Fruit fly (Drosophila melanogaster) whole organism, embryonic: ENCODE results near the gene CG34298.
A peak's percentile ranks its signal among the peaks of the same experiment; 100 is the strongest.

Experiments
- Antp ChIP-seq: fragments of 200-800 bp; sonication (Bioruptor generic); optimal IDR thresholded peaks from 3 replicates; lab custom pipeline; 2016; ENCODE audit warnings: missing biosample characterization, missing genetic modification characterization
- B-H2 ChIP-seq: fragments of 200-800 bp; sonication (Bioruptor generic); optimal IDR thresholded peaks from 2 replicates; lab custom pipeline; 2018; ENCODE audit warnings: missing biosample characterization, mild to moderate bottlenecking, missing genetic modification characterization
- BtbVII ChIP-seq: fragments of 200-800 bp; sonication (Bioruptor generic); optimal IDR thresholded peaks from 3 replicates; lab custom pipeline; 2017; ENCODE audit warnings: missing biosample characterization, mild to moderate bottlenecking, missing genetic modification characterization
- CG10979 ChIP-seq: fragments of 200-800 bp; sonication (Bioruptor generic); optimal IDR thresholded peaks from 2 replicates; lab custom pipeline; 2018; ENCODE audit warnings: missing biosample characterization, mild to moderate bottlenecking, missing genetic modification characterization, moderate library complexity
- CG11560 ChIP-seq: fragments of 200-800 bp; sonication (Bioruptor generic); IDR thresholded peaks from 3 replicates; pipeline ENCODE4 v1.3.6; 2022; ENCODE audit warnings: missing biosample characterization, missing genetic modification characterization
- CG12744 ChIP-seq: fragments of 200-800 bp; sonication (Bioruptor generic); optimal IDR thresholded peaks from 2 replicates; lab custom pipeline; 2016; ENCODE audit warnings: missing biosample characterization, missing genetic modification characterization
- CG12942 ChIP-seq: fragments of 200-800 bp; sonication (Bioruptor generic); optimal IDR thresholded peaks from 3 replicates; lab custom pipeline; 2016; ENCODE audit warnings: missing biosample characterization, missing genetic modification characterization
- CG13775 ChIP-seq: fragments of 200-800 bp; sonication (Bioruptor generic); optimal IDR thresholded peaks from 3 replicates; lab custom pipeline; 2017; ENCODE audit warnings: missing biosample characterization, mild to moderate bottlenecking, missing genetic modification characterization
- CG14441 ChIP-seq: fragments of 200-800 bp; sonication (Bioruptor generic); IDR thresholded peaks from 2 replicates; pipeline ENCODE4 v1.3.6; 2022; ENCODE audit warnings: missing biosample characterization, missing genetic modification characterization
- CG15073 ChIP-seq: fragments of 200-800 bp; sonication (Bioruptor generic); optimal IDR thresholded peaks from 2 replicates; lab custom pipeline; 2016; ENCODE audit warnings: missing biosample characterization, missing genetic modification characterization
- CG17186 ChIP-seq: fragments of 200-800 bp; sonication (Bioruptor generic); optimal IDR thresholded peaks from 3 replicates; lab custom pipeline; 2017; ENCODE audit warnings: missing biosample characterization, missing genetic modification reagents, missing genetic modification characterization
- CG17385 ChIP-seq: fragments of 200-800 bp; sonication (Bioruptor generic); optimal IDR thresholded peaks from 3 replicates; lab custom pipeline; 2018; ENCODE audit warnings: missing biosample characterization, mild to moderate bottlenecking, missing genetic modification characterization
- CG17829 ChIP-seq: fragments of 200-800 bp; optimal IDR thresholded peaks from 2 replicates; lab custom pipeline; 2019; ENCODE audit warnings: missing biosample characterization, mild to moderate bottlenecking, missing genetic modification characterization, moderate library complexity
- CG1792 ChIP-seq: fragments of 200-800 bp; sonication (Bioruptor generic); optimal IDR thresholded peaks from 2 replicates; lab custom pipeline; 2016; ENCODE audit warnings: missing biosample characterization, missing genetic modification characterization
- CG30403 ChIP-seq: fragments of 200-800 bp; sonication (Bioruptor generic); optimal IDR thresholded peaks from 3 replicates; lab custom pipeline; 2016; ENCODE audit warnings: missing biosample characterization, missing genetic modification characterization
- CG3281 ChIP-seq: fragments of 200-800 bp; sonication (Bioruptor generic); optimal IDR thresholded peaks from 3 replicates; lab custom pipeline; 2017; ENCODE audit warnings: missing biosample characterization, mild to moderate bottlenecking, missing genetic modification characterization
- CG33213 ChIP-seq: fragments of 200-800 bp; sonication (Bioruptor generic); optimal IDR thresholded peaks from 3 replicates; lab custom pipeline; 2016; ENCODE audit warnings: missing biosample characterization, missing genetic modification characterization
- CG34422 ChIP-seq: fragments of 200-800 bp; sonication (Bioruptor generic); IDR thresholded peaks from 3 replicates; pipeline ENCODE4 v1.3.6; 2022; ENCODE audit warnings: missing biosample characterization, missing genetic modification characterization
- CG42726 ChIP-seq: fragments of 200-800 bp; sonication (Bioruptor generic); IDR thresholded peaks from 2 replicates; pipeline ENCODE4 v1.3.6; 2022; ENCODE audit warnings: missing biosample characterization, missing genetic modification characterization; ENCODE audit not compliant: partially characterized antibody
- CG4617 ChIP-seq: fragments of 200-800 bp; sonication (Bioruptor generic); optimal IDR thresholded peaks from 3 replicates; lab custom pipeline; 2016; ENCODE audit warnings: missing biosample characterization, missing genetic modification characterization, borderline replicate concordance
- CG7271 ChIP-seq: fragments of 200-800 bp; sonication (Bioruptor generic); optimal IDR thresholded peaks from 2 replicates; lab custom pipeline; 2018; ENCODE audit warnings: missing biosample characterization, mild to moderate bottlenecking, missing genetic modification characterization, moderate library complexity
- CG7556 ChIP-seq: fragments of 200-800 bp; sonication (Bioruptor generic); optimal IDR thresholded peaks from 2 replicates; lab custom pipeline; 2017; ENCODE audit warnings: missing biosample characterization, mild to moderate bottlenecking, missing genetic modification characterization
- CG9215 ChIP-seq: fragments of 200-800 bp; sonication (Bioruptor generic); IDR thresholded peaks from 2 replicates; pipeline ENCODE4 v1.3.6; 2022; ENCODE audit warnings: missing biosample characterization, missing genetic modification characterization
- Dbx ChIP-seq: fragments of 200-800 bp; sonication (Bioruptor generic); IDR thresholded peaks from 3 replicates; pipeline ENCODE4 v1.3.6; 2022; ENCODE audit warnings: missing biosample characterization, missing genetic modification characterization
- Doc3 ChIP-seq: fragments of 200-800 bp; sonication (Bioruptor generic); IDR thresholded peaks from 3 replicates; pipeline ENCODE4 v1.3.6; 2022; ENCODE audit warnings: missing biosample characterization, missing genetic modification characterization; ENCODE audit not compliant: partially characterized antibody
- HHEX ChIP-seq: fragments of 200-800 bp; sonication (Bioruptor generic); optimal IDR thresholded peaks from 3 replicates; lab custom pipeline; 2017; ENCODE audit warnings: missing biosample characterization, mild to moderate bottlenecking, missing genetic modification characterization, missing genetic modification reagents
- Mrtf ChIP-seq: fragments of 200-800 bp; sonication (Bioruptor generic); IDR thresholded peaks from 3 replicates; pipeline ENCODE4 v1.3.6; 2022; ENCODE audit warnings: missing biosample characterization, missing genetic modification characterization
- Pdp1 ChIP-seq, 2 experiments: fragments of 200-800 bp; sonication (Bioruptor generic); optimal IDR thresholded peaks; 3 replicates each; lab custom pipeline; 2016; ENCODE audit warnings: missing biosample characterization in 2 of 2, missing genetic modification characterization in 2 of 2, mild to moderate bottlenecking in 1 of 2, moderate library complexity in 1 of 2
- Poxn ChIP-seq: fragments of 200-800 bp; sonication (Bioruptor generic); IDR thresholded peaks from 2 replicates; pipeline ENCODE4 v1.3.6; 2022; ENCODE audit warnings: missing biosample characterization, missing genetic modification characterization
- Sry-β ChIP-seq: fragments of 200-800 bp; sonication (Bioruptor generic); optimal IDR thresholded peaks from 2 replicates; lab custom pipeline; 2018; ENCODE audit warnings: missing biosample characterization, mild to moderate bottlenecking, missing genetic modification characterization, moderate library complexity
- Taf1 ChIP-seq: fragments of 200-800 bp; sonication (Bioruptor generic); IDR thresholded peaks from 2 replicates; pipeline ENCODE4 v1.3.6; 2022; ENCODE audit warnings: missing biosample characterization, missing genetic modification characterization
- Trl ChIP-seq, 3 experiments: fragments of >200 bp in 2 of 3; fragments of 200-800 bp in 1 of 3; sonication (Bioruptor generic) in 1 of 3; optimal IDR thresholded peaks; 2 replicates in 1 of 3; 3 replicates in 2 of 3; lab custom pipeline; 2016 to 2017; ENCODE audit warnings: missing biosample characterization in 1 of 3, missing genetic modification characterization in 1 of 3
- Usf ChIP-seq: fragments of 200-800 bp; sonication (Bioruptor generic); optimal IDR thresholded peaks from 2 replicates; lab custom pipeline; 2017; ENCODE audit warnings: missing genotype, missing biosample characterization, missing genetic modification characterization
- abd-A ChIP-seq: fragments of 200-800 bp; sonication (Bioruptor generic); optimal IDR thresholded peaks from 3 replicates; lab custom pipeline; 2019; ENCODE audit warnings: missing biosample characterization, mild to moderate bottlenecking, missing genetic modification characterization, moderate library complexity
- dmrt99B ChIP-seq: fragments of 200-800 bp; sonication (Bioruptor generic); optimal IDR thresholded peaks from 2 replicates; lab custom pipeline; 2018; ENCODE audit warnings: missing biosample characterization, mild to moderate bottlenecking, missing genetic modification characterization, moderate library complexity
- en ChIP-seq: fragments of 200-800 bp; sonication (Bioruptor generic); optimal IDR thresholded peaks from 2 replicates; lab custom pipeline; 2016; ENCODE audit warnings: missing biosample characterization, missing genetic modification characterization
- fd96Cb ChIP-seq: fragments of 200-800 bp; sonication (Bioruptor generic); optimal IDR thresholded peaks from 2 replicates; lab custom pipeline; 2018; ENCODE audit warnings: missing biosample characterization, mild to moderate bottlenecking, missing genetic modification characterization, moderate library complexity
- grau ChIP-seq: fragments of 200-800 bp; optimal IDR thresholded peaks from 3 replicates; lab custom pipeline; 2019; ENCODE audit warnings: missing biosample characterization, mild to moderate bottlenecking, missing genetic modification characterization, moderate library complexity
- hkb ChIP-seq, 2 experiments: fragments of 200-800 bp in 1 of 2; fragments of >200 bp in 1 of 2; sonication (Bioruptor generic) in 1 of 2; IDR thresholded peaks in 1 of 2; optimal IDR thresholded peaks in 1 of 2; 2 replicates each; pipeline versions ENCODE4 v1.3.6 to Lab custom; 2017 to 2022; ENCODE audit warnings: missing biosample characterization in 1 of 2, missing genetic modification characterization in 1 of 2
- kah ChIP-seq: fragments of 200-800 bp; sonication (Bioruptor generic); optimal IDR thresholded peaks from 2 replicates; lab custom pipeline; 2018; ENCODE audit warnings: missing biosample characterization, mild to moderate bottlenecking, missing genetic modification characterization
- lmd ChIP-seq: fragments of 200-800 bp; sonication (Bioruptor generic); IDR thresholded peaks from 2 replicates; pipeline ENCODE4 v1.3.6; 2022; ENCODE audit warnings: missing biosample characterization, missing genetic modification characterization
- luna ChIP-seq: fragments of 200-800 bp; sonication (Bioruptor generic); optimal IDR thresholded peaks from 2 replicates; lab custom pipeline; 2016; ENCODE audit warnings: missing biosample characterization, missing genetic modification characterization
- mam ChIP-seq: fragments of 200-800 bp; sonication (Bioruptor generic); optimal IDR thresholded peaks from 3 replicates; lab custom pipeline; 2016; ENCODE audit warnings: missing biosample characterization, missing genetic modification characterization
- pfk ChIP-seq: fragments of 200-800 bp; sonication (Bioruptor generic); optimal IDR thresholded peaks from 2 replicates; lab custom pipeline; 2018; ENCODE audit warnings: missing biosample characterization, mild to moderate bottlenecking, missing genetic modification characterization, moderate library complexity
- psq ChIP-seq: fragments of 200-800 bp; sonication (Bioruptor generic); optimal IDR thresholded peaks from 2 replicates; lab custom pipeline; 2017; ENCODE audit warnings: missing biosample characterization, missing genetic modification characterization
- ranshi ChIP-seq: fragments of 200-800 bp; sonication (Bioruptor generic); IDR thresholded peaks from 2 replicates; pipeline ENCODE4 v1.3.6; 2022; ENCODE audit warnings: missing biosample characterization, missing genetic modification characterization
- rib ChIP-seq: fragments of 200-800 bp; sonication (Bioruptor generic); IDR thresholded peaks from 2 replicates; pipeline ENCODE4 v1.3.6; 2022; ENCODE audit warnings: missing biosample characterization, missing genetic modification characterization
- sisA ChIP-seq: fragments of 200-800 bp; sonication (Bioruptor generic); IDR thresholded peaks from 2 replicates; pipeline ENCODE4 v1.3.6; 2022; ENCODE audit warnings: missing biosample characterization, missing genetic modification characterization
- slp2 ChIP-seq: fragments of 200-800 bp; sonication (Bioruptor generic); optimal IDR thresholded peaks from 2 replicates; lab custom pipeline; 2016; ENCODE audit warnings: missing biosample characterization, missing genetic modification characterization
- yki ChIP-seq: fragments of >200 bp; optimal IDR thresholded peaks from 3 replicates; lab custom pipeline; 2018
- zfh2 ChIP-seq: fragments of 200-800 bp; sonication (Bioruptor generic); optimal IDR thresholded peaks from 2 replicates; lab custom pipeline; 2016; ENCODE audit warnings: missing biosample characterization, missing genetic modification characterization

Gene CG34298

DNA sequence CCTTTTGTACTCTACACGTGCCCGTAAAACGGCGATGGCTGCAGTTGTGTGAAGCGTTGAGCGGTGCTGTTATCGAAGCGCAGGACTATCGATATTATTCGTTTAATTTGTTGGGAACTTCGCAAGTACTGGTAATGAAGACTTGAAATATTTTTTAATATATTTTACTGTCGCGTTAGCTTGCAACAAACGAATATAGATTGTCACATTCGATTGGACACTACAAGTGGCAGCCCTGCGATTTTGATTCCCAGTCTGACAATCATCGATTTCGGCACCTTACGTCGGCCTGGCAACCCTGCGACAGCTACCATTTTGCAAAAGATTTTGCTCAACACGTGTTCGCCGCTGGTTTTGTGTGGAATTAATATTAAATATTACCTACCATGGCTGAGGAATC is 5.1 kb downstream of the CG34298 start, which contains the start of the genes Nlp and Nph (continued):
- TF ChIP-seq CG11560 (tag; lab: Robert Waterston, UW) (peak; percentile 93), yki (lab: Kevin White, UChicago) (no peak), dmrt99B (tag; lab: Kevin White, UChicago) (no peak), CG34422 (GFP tag; lab: Robert Waterston, UW) (peak; percentile 51; the same call in 1 of the 3 replicates), CG42726 (no peak), kah (peak; percentile 75), CG9215 (GFP tag; lab: Robert Waterston, UW) (no peak), HHEX (GFP tag; lab: Kevin White, UChicago) (no peak), CG1792 (GFP tag; lab: Kevin White, UChicago) (no peak), CG13775 (GFP tag; lab: Kevin White, UChicago) (no peak), Mrtf (GFP tag; lab: Robert Waterston, UW) (no peak), CG33213 (peak; percentile 19), luna (GFP tag; lab: Kevin White, UChicago) (no peak), Antp (no peak), CG17829 (tag; lab: Kevin White, UChicago) (peak; percentile 80), CG17385 (peak; percentile 5), grau (tag; lab: Kevin White, UChicago) (peak; percentile 35), mam (GFP tag; lab: Kevin White, UChicago) (peak; percentile 36), abd-A (tag; lab: Kevin White, UChicago) (no peak), BtbVII (GFP tag; lab: Kevin White, UChicago) (no peak), pfk (no peak), CG4617 (GFP tag; lab: Kevin White, UChicago) (peak; percentile 28), CG7556 (GFP tag; lab: Kevin White, UChicago) (no peak), lmd (GFP tag; lab: Robert Waterston, UW) (no peak), Usf (no peak), Dbx (0 out of 3 replicates have a peak, but pooled peaks have one; percentile 36), CG15073 (no peak), en (no peak), CG10979 (peak; percentile 15), fd96Cb (no peak), CG17186 (GFP tag; lab: Kevin White, UChicago) (peak; percentile 80), Sry-β (no peak), CG12744 (no peak), hkb (optimal IDR thresholded peaks at IDR 0.05; lab: Kevin White, UChicago) (no peak), hkb (GFP tag; IDR thresholded peaks at IDR 0.05; lab: Robert Waterston, UW) (peak; percentile 48; the same call in 1 of the 2 replicates), CG12942 (GFP tag; lab: Kevin White, UChicago) (no peak), ranshi (GFP tag; lab: Robert Waterston, UW) (no peak), rib (GFP tag; lab: Robert Waterston, UW) (no peak), Poxn (GFP tag; lab: Robert Waterston, UW) (no peak), CG14441 (no peak), Trl (optimal IDR thresholded peaks at IDR 0.05; lab: Kevin White, UChicago) (no peak), Trl (GFP tag; optimal IDR thresholded peaks at IDR 0.05; lab: Kevin White, UChicago) (peak; percentile 0), CG7271 (no peak), CG3281 (GFP tag; lab: Kevin White, UChicago) (peak; percentile 39), Pdp1 (GFP tag; optimal IDR thresholded peaks at IDR 0.05; lab: Kevin White, UChicago) (peak; percentile 11 to 19), psq (no peak), B-H2 (GFP tag; lab: Kevin White, UChicago) (peak; percentile 29), CG30403 (GFP tag; lab: Kevin White, UChicago) (peak; percentile 40), slp2 (GFP tag; lab: Kevin White, UChicago) (no peak), sisA (GFP tag; lab: Robert Waterston, UW) (no peak), zfh2 (no peak), Doc3 (GFP tag; lab: Robert Waterston, UW) (peak; percentile 94), Taf1 (GFP tag; lab: Robert Waterston, UW) (no peak)
